Fruit fly (Drosophila melanogaster): ENCODE results near the gene Sh.

Gene Sh

DNA sequence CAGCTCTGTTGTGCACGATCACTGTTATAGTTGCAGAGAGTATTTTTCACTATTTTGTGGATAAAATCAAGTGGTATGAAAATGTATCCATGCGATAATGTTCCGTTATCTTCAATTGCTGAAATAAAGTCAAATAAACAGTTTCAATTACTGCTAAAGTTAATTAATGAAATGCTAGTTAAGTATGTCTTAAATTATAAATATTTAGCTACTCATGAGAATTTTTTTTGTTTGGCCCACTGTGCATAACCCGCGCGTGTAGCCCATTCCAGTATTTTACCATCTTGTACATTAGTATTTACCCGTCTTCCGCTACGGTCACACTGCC, 22.4 kb upstream of the Sh start, which contains the start of gene Ada3 (continued):
- TF ChIP-seq bab2 (GFP tag; optimal IDR thresholded peaks at IDR 0.05) (peak; percentile 87), jigr1 (GFP tag; IDR thresholded peaks at IDR 0.05) (no peak), Hmr (GFP tag; optimal IDR thresholded peaks at IDR 0.05) (peak; percentile 83), CG8478 (optimal IDR thresholded peaks at IDR 0.05) (no peak), kni (GFP tag; optimal IDR thresholded peaks at IDR 0.05) (no peak), grn (GFP tag; optimal IDR thresholded peaks at IDR 0.05) (peak; percentile 27), fru (optimal IDR thresholded peaks at IDR 0.05) (no peak), Sry-δ (GFP tag; optimal IDR thresholded peaks at IDR 0.05) (peak; percentile 41), Mrtf (GFP tag; IDR thresholded peaks at IDR 0.05) (0 out of 3 replicates have a peak, but pooled peaks have one; percentile 61), hkb (optimal IDR thresholded peaks at IDR 0.05) (no peak), hkb (GFP tag; IDR thresholded peaks at IDR 0.05) (peak; percentile 77), NFAT (GFP tag; IDR thresholded peaks at IDR 0.05) (peak; percentile 75), tup (GFP tag; optimal IDR thresholded peaks at IDR 0.05) (peak; percentile 53), Dref (GFP tag; IDR thresholded peaks at IDR 0.05) (no peak), tll (GFP tag; optimal IDR thresholded peaks at IDR 0.05) (no peak), CG17328 (GFP tag; IDR thresholded peaks at IDR 0.05) (peak; percentile 67), Dek (tag; optimal IDR thresholded peaks at IDR 0.05) (peak; percentile 39), CG11456 (GFP tag; IDR thresholded peaks at IDR 0.05) (peak; percentile 76), inv (GFP tag; IDR thresholded peaks at IDR 0.05; ENCODE audit: partially characterized antibody) (no peak), CG11247 (GFP tag; IDR thresholded peaks at IDR 0.05) (peak; percentile 53; the same call in 1 of the 2 replicates), stc (GFP tag; IDR thresholded peaks at IDR 0.05) (peak; percentile 8; the same call in 1 of the 2 replicates), CG13775 (GFP tag; optimal IDR thresholded peaks at IDR 0.05) (peak; percentile 74), slp2 (GFP tag; optimal IDR thresholded peaks at IDR 0.05) (peak; percentile 5), CG17802 (tag; optimal IDR thresholded peaks at IDR 0.05) (no peak), CG7357 (GFP tag; IDR thresholded peaks at IDR 0.05) (peak; percentile 60; the same call in 2 of the 3 replicates), trem (tag; optimal IDR thresholded peaks at IDR 0.05) (peak; percentile 67), ken (GFP tag; IDR thresholded peaks at IDR 0.05) (no peak), CG6854 (GFP tag; optimal IDR thresholded peaks at IDR 0.05) (no peak), B-H2 (GFP tag; optimal IDR thresholded peaks at IDR 0.05) (peak; percentile 59), CG2678 (tag; optimal IDR thresholded peaks at IDR 0.05) (peak; percentile 74), Lim3 (GFP tag; IDR thresholded peaks at IDR 0.05) (no peak), CG6683 (GFP tag; optimal IDR thresholded peaks at IDR 0.05) (peak; percentile 39), CG13296 (GFP tag; optimal IDR thresholded peaks at IDR 0.05) (peak; percentile 66), NC2α (GFP tag; optimal IDR thresholded peaks at IDR 0.05) (peak; percentile 41), run (tag; optimal IDR thresholded peaks at IDR 0.05) (peak; percentile 3), row (GFP tag; IDR thresholded peaks at IDR 0.05) (peak; percentile 88), Hmx (GFP tag; optimal IDR thresholded peaks at IDR 0.05) (peak; percentile 70), CG9215 (GFP tag; IDR thresholded peaks at IDR 0.05) (peak; percentile 67), CG11723 (GFP tag; optimal IDR thresholded peaks at IDR 0.05) (peak; percentile 50), Drgx (GFP tag; IDR thresholded peaks at IDR 0.05) (peak; percentile 59; the same call in 1 of the 2 replicates), Usf (GFP tag; optimal IDR thresholded peaks at IDR 0.05) (peak; percentile 36), salm (tag; optimal IDR thresholded peaks at IDR 0.05) (peak; percentile 7), gfzf (GFP tag; optimal IDR thresholded peaks at IDR 0.05) (peak; percentile 78), wor (GFP tag; IDR thresholded peaks at IDR 0.05) (no peak), cwo (GFP tag; optimal IDR thresholded peaks at IDR 0.05) (peak; percentile 48), CG4730 (GFP tag; IDR thresholded peaks at IDR 0.05) (peak; percentile 58; the same call in 1 of the 2 replicates), CG32767 (GFP tag; IDR thresholded peaks at IDR 0.05) (no peak), pita (GFP tag; optimal IDR thresholded peaks at IDR 0.05) (no peak), ewg (GFP tag; optimal IDR thresholded peaks at IDR 0.05) (peak; percentile 58), Scr (GFP tag; IDR thresholded peaks at IDR 0.05; ENCODE audit: partially characterized antibody) (no peak), gsb-n (tag; optimal IDR thresholded peaks at IDR 0.05) (peak; percentile 36), CG12219 (GFP tag; optimal IDR thresholded peaks at IDR 0.05) (peak; percentile 48)

Data from whole organism, embryonic.